Fruit fly (Drosophila melanogaster): ENCODE data around the gene CG15202.

The CG15202 gene

dm6 chrX:11137566-11138186, 4.7 kb upstream of the CG15202 start, which contains the start of gene CDK2AP1 (continued):
- TF ChIP-seq Sry-δ (GFP tag; optimal IDR thresholded peaks at IDR 0.05) (peak; percentile 81), lola (GFP tag; optimal IDR thresholded peaks at IDR 0.05) (peak in 1 of 3 experiments; percentile 78), sr (GFP tag; IDR thresholded peaks at IDR 0.05) (no peak), Poxn (GFP tag; IDR thresholded peaks at IDR 0.05) (no peak), ato (GFP tag; IDR thresholded peaks at IDR 0.05; ENCODE audit: partially characterized antibody) (peak; percentile 80), CG1832 (GFP tag; optimal IDR thresholded peaks at IDR 0.05) (no peak), CG9932 (GFP tag; IDR thresholded peaks at IDR 0.05) (peak; percentile 55; the same call in 1 of the 2 replicates), D (optimal IDR thresholded peaks at IDR 0.05) (no peak), D (GFP tag; optimal IDR thresholded peaks at IDR 0.05) (no peak), CG2116 (GFP tag; optimal IDR thresholded peaks at IDR 0.05) (peak; percentile 78), schlank (tag; optimal IDR thresholded peaks at IDR 0.05) (no peak), H15 (GFP tag; IDR thresholded peaks at IDR 0.05) (no peak), CG18619 (GFP tag; optimal IDR thresholded peaks at IDR 0.05) (no peak), tx (GFP tag; optimal IDR thresholded peaks at IDR 0.05) (peak; percentile 3), Bgb (GFP tag; IDR thresholded peaks at IDR 0.05; ENCODE audit: partially characterized antibody) (peak; percentile 70), az2 (GFP tag; optimal IDR thresholded peaks at IDR 0.05) (peak; percentile 16), CG11085 (GFP tag; IDR thresholded peaks at IDR 0.05) (no peak), gfzf (GFP tag; optimal IDR thresholded peaks at IDR 0.05) (peak; percentile 55), Usf (GFP tag; optimal IDR thresholded peaks at IDR 0.05) (no peak), jigr1 (GFP tag; IDR thresholded peaks at IDR 0.05) (no peak), E2f1 (GFP tag; IDR thresholded peaks at IDR 0.05) (no peak), psq (GFP tag; optimal IDR thresholded peaks at IDR 0.05) (no peak), CG11247 (GFP tag; IDR thresholded peaks at IDR 0.05) (no peak), Atf6 (GFP tag; IDR thresholded peaks at IDR 0.05) (no peak), HmgZ (tag; optimal IDR thresholded peaks at IDR 0.05) (peak; percentile 39), CG7987 (GFP tag; optimal IDR thresholded peaks at IDR 0.05) (no peak), Bdp1 (GFP tag; optimal IDR thresholded peaks at IDR 0.05) (no peak), CG7963 (GFP tag; IDR thresholded peaks at IDR 0.05; ENCODE audit: partially characterized antibody) (peak; percentile 72), mirr (GFP tag; optimal IDR thresholded peaks at IDR 0.05) (no peak), Jarid2 (GFP tag; optimal IDR thresholded peaks at IDR 0.05) (no peak), bab2 (GFP tag; optimal IDR thresholded peaks at IDR 0.05) (peak; percentile 18), knrl (GFP tag; IDR thresholded peaks at IDR 0.05; ENCODE audit: partially characterized antibody) (peak; percentile 71), cas (GFP tag; IDR thresholded peaks at IDR 0.05) (no peak), dm (GFP tag; optimal IDR thresholded peaks at IDR 0.05) (peak; percentile 14), org-1 (GFP tag; optimal IDR thresholded peaks at IDR 0.05) (no peak), unc-4 (GFP tag; IDR thresholded peaks at IDR 0.05; ENCODE audit: partially characterized antibody) (peak; percentile 65), stc (GFP tag; IDR thresholded peaks at IDR 0.05) (no peak), luna (GFP tag; optimal IDR thresholded peaks at IDR 0.05) (no peak), CG2712 (tag; optimal IDR thresholded peaks at IDR 0.05) (peak; percentile 39), stwl (tag; optimal IDR thresholded peaks at IDR 0.05) (peak; percentile 46), CG6272 (GFP tag; IDR thresholded peaks at IDR 0.05) (no peak), CG11560 (tag; IDR thresholded peaks at IDR 0.05) (no peak; the same call in 2 of the 3 replicates), pan (optimal IDR thresholded peaks at IDR 0.05) (no peak), pan (GFP tag; optimal IDR thresholded peaks at IDR 0.05 in 1 of 2, IDR thresholded peaks at IDR 0.05 in 1 of 2) (no peak), CG17912 (GFP tag; optimal IDR thresholded peaks at IDR 0.05) (no peak), Dip2 (GFP tag; IDR thresholded peaks at IDR 0.05) (no peak), gcm2 (GFP tag; optimal IDR thresholded peaks at IDR 0.05) (no peak), CG42726 (GFP tag; IDR thresholded peaks at IDR 0.05; ENCODE audit: partially characterized antibody) (no peak; the same call in 1 of the 2 replicates), Meics (GFP tag; optimal IDR thresholded peaks at IDR 0.05) (peak; percentile 0), CG8290 (GFP tag; optimal IDR thresholded peaks at IDR 0.05) (peak; percentile 19), CG8290 (tag; optimal IDR thresholded peaks at IDR 0.05) (no peak)

Data from whole organism, embryonic.